Worm (Caenorhabditis elegans) whole organism, mixed stage, embryonic: ENCODE results near the gene H27A22.1.

Experiments used
- ceh-43 ChIP-seq: fragments of 200-800 bp; sonication (Bioruptor generic); optimal IDR thresholded peaks from 2 replicates; lab custom pipeline; 2018; ENCODE audit warnings: mild to moderate bottlenecking, missing genetic modification characterization, moderate library complexity, missing compliant biosample characterization
- elt-3 ChIP-seq: fragments of 150-350 bp; optimal IDR thresholded peaks from 2 replicates; lab custom pipeline; 2014; ENCODE audit warnings: missing biosample characterization, missing genetic modification characterization
- flh-1 ChIP-seq: fragments of 200-800 bp; sonication (Bioruptor generic); optimal IDR thresholded peaks from 2 replicates; lab custom pipeline; 2018; ENCODE audit warnings: mild to moderate bottlenecking, missing genetic modification characterization, moderate library complexity, missing compliant biosample characterization
- hlh-1 ChIP-seq: fragments of 150-350 bp; optimal IDR thresholded peaks from 2 replicates; lab custom pipeline; 2014; ENCODE audit warnings: missing biosample characterization, missing genetic modification reagents, missing genetic modification characterization
- mls-2 ChIP-seq: sonication (generic microtip); optimal IDR thresholded peaks from 2 replicates; lab custom pipeline; 2016; ENCODE audit warnings: mild to moderate bottlenecking, missing genetic modification characterization, moderate library complexity, missing compliant biosample characterization
- nhr-28 ChIP-seq: fragments of 150-350 bp; optimal IDR thresholded peaks from 2 replicates; lab custom pipeline; 2014; ENCODE audit warnings: missing biosample characterization, missing genetic modification characterization
- pha-4 ChIP-seq: fragments of 150-350 bp; optimal IDR thresholded peaks from 2 replicates; lab custom pipeline; 2018; ENCODE audit warnings: missing biosample characterization, missing genetic modification reagents, missing genetic modification characterization
- snpc-4 ChIP-seq: fragments of 150-350 bp; optimal IDR thresholded peaks from 2 replicates; lab custom pipeline; 2014; ENCODE audit warnings: missing biosample characterization, missing genetic modification characterization
- sptf-1 ChIP-seq: sonication (generic microtip); optimal IDR thresholded peaks from 2 replicates; lab custom pipeline; 2017; ENCODE audit warnings: mild to moderate bottlenecking, missing genetic modification characterization, moderate library complexity, missing compliant biosample characterization
- ztf-11 ChIP-seq: fragments of 150-350 bp; optimal IDR thresholded peaks from 2 replicates; lab custom pipeline; 2014; ENCODE audit warnings: missing biosample characterization, missing genetic modification characterization

- TF ChIP-seq elt-3 (tag; lab: Kevin White, UChicago) (no peak), nhr-28 (tag; lab: Kevin White, UChicago) (no peak), sptf-1 (no peak), snpc-4 (tag; lab: Kevin White, UChicago) (no peak), pha-4 (tag; lab: Kevin White, UChicago) (no peak), flh-1 (GFP tag; lab: Kevin White, UChicago) (no peak), ztf-11 (tag; lab: Kevin White, UChicago) (no peak), ceh-43 (no peak), hlh-1 (tag; lab: Kevin White, UChicago) (no peak), mls-2 (tag; lab: Kevin White, UChicago) (no peak)
These were observed 40.7 kb upstream of the H27A22.1 start for ce11 chrV:10561632-10562031.
